Fruit fly (Drosophila melanogaster) whole organism, pupa: Measurements from ENCODE around the gene CG14194.

Source experiments
- CG10348 ChIP-seq: fragments of 200-800 bp; sonication (Bioruptor generic); IDR thresholded peaks from 2 replicates; pipeline ENCODE4 v1.3.6; 2022; ENCODE audit warnings: missing biosample characterization, missing genetic modification characterization
- CG12605 ChIP-seq: fragments of 200-800 bp; sonication (Bioruptor generic); IDR thresholded peaks from 2 replicates; pipeline ENCODE4 v1.3.6; 2022; ENCODE audit warnings: missing biosample characterization, missing genetic modification characterization
- CG13204 ChIP-seq: fragments of 200-800 bp; sonication (Bioruptor generic); optimal IDR thresholded peaks from 2 replicates; lab custom pipeline; 2018; ENCODE audit warnings: missing biosample characterization, mild to moderate bottlenecking, missing genetic modification characterization, moderate library complexity
- CG14655 ChIP-seq: fragments of 200-800 bp; sonication (Bioruptor generic); optimal IDR thresholded peaks from 3 replicates; lab custom pipeline; 2017; ENCODE audit warnings: mild to moderate bottlenecking, missing biosample characterization, missing genetic modification reagents, missing genetic modification characterization
- CG15710 ChIP-seq: fragments of 200-800 bp; sonication (Bioruptor generic); optimal IDR thresholded peaks from 2 replicates; lab custom pipeline; 2018; ENCODE audit warnings: missing biosample characterization, mild to moderate bottlenecking, missing genetic modification characterization, moderate library complexity
- CG17806 ChIP-seq: fragments of 200-800 bp; sonication (Bioruptor generic); optimal IDR thresholded peaks from 2 replicates; lab custom pipeline; 2018; ENCODE audit warnings: missing biosample characterization, mild to moderate bottlenecking, missing genetic modification characterization, moderate library complexity
- CG32121 ChIP-seq: fragments of 200-800 bp; sonication (Bioruptor generic); IDR thresholded peaks from 2 replicates; pipeline ENCODE4 v1.3.6; 2022; ENCODE audit warnings: missing biosample characterization, missing genetic modification characterization
- CG34367 ChIP-seq: fragments of 200-800 bp; sonication (Bioruptor generic); optimal IDR thresholded peaks from 2 replicates; lab custom pipeline; 2018; ENCODE audit warnings: missing biosample characterization, mild to moderate bottlenecking, missing genetic modification characterization
- CG4496 ChIP-seq: fragments of 200-800 bp; sonication (Bioruptor generic); IDR thresholded peaks from 3 replicates; pipeline ENCODE4 v1.3.6; 2022; ENCODE audit warnings: missing biosample characterization, missing genetic modification characterization
- CG8159 ChIP-seq: fragments of 200-800 bp; sonication (Bioruptor generic); optimal IDR thresholded peaks from 3 replicates; lab custom pipeline; 2018; ENCODE audit warnings: missing biosample characterization, mild to moderate bottlenecking, missing genetic modification characterization, moderate library complexity
- CG8301 ChIP-seq: fragments of 200-800 bp; sonication (Bioruptor generic); optimal IDR thresholded peaks from 2 replicates; lab custom pipeline; 2018; ENCODE audit warnings: missing biosample characterization, mild to moderate bottlenecking, missing genetic modification characterization
- CG9948 ChIP-seq: fragments of 200-800 bp; sonication (Bioruptor generic); optimal IDR thresholded peaks from 2 replicates; lab custom pipeline; 2018; ENCODE audit warnings: missing biosample characterization, mild to moderate bottlenecking, missing genetic modification characterization, moderate library complexity
- D1 ChIP-seq: fragments of 200-800 bp; sonication (Bioruptor generic); optimal IDR thresholded peaks from 2 replicates; lab custom pipeline; 2018; ENCODE audit warnings: missing biosample characterization, mild to moderate bottlenecking, missing genetic modification characterization, moderate library complexity
- EcR ChIP-seq: fragments of 200-800 bp; sonication (Bioruptor generic); optimal IDR thresholded peaks from 3 replicates; lab custom pipeline; 2019; ENCODE audit warnings: missing biosample characterization, missing genetic modification characterization, mild to moderate bottlenecking, moderate library complexity, missing genetic modification reagents
- Ets98B ChIP-seq: fragments of 200-800 bp; sonication (Bioruptor generic); IDR thresholded peaks from 2 replicates; pipeline ENCODE4 v1.3.6; 2022; ENCODE audit warnings: missing biosample characterization, missing genetic modification characterization
- Pif1A ChIP-seq: fragments of 200-800 bp; sonication (Bioruptor generic); optimal IDR thresholded peaks from 3 replicates; lab custom pipeline; 2016; ENCODE audit warnings: missing biosample characterization, missing genetic modification characterization
- Pif1B ChIP-seq: fragments of 200-800 bp; sonication (Bioruptor generic); optimal IDR thresholded peaks from 3 replicates; lab custom pipeline; 2016; ENCODE audit warnings: missing biosample characterization, missing genetic modification characterization
- Snoo ChIP-seq: fragments of 200-800 bp; sonication (Bioruptor generic); optimal IDR thresholded peaks from 3 replicates; lab custom pipeline; 2017; ENCODE audit warnings: missing biosample characterization, mild to moderate bottlenecking, missing genetic modification characterization, inconsistent platforms
- fd96Ca ChIP-seq: fragments of 200-800 bp; sonication (Bioruptor generic); IDR thresholded peaks from 3 replicates; pipeline ENCODE4 v1.3.6; 2022; ENCODE audit warnings: missing biosample characterization, missing genetic modification characterization
- gl ChIP-seq: fragments of 200-800 bp; sonication (Bioruptor generic); optimal IDR thresholded peaks from 2 replicates; lab custom pipeline; 2018; ENCODE audit warnings: missing biosample characterization, mild to moderate bottlenecking, missing genetic modification characterization
- rn ChIP-seq: fragments of 200-800 bp; sonication (Bioruptor generic); IDR thresholded peaks from 2 replicates; pipeline ENCODE4 v1.3.6; 2022; ENCODE audit warnings: missing biosample characterization, missing genetic modification characterization

Gene CG14194

dm6 chrX:19174092-19174491 lies 19.3 kb upstream of the CG14194 start:
- no peak for TF ChIP-seq EcR (GFP tag; lab: Kevin White, UChicago)
- no peak for TF ChIP-seq CG17806
- TF ChIP-seq CG14655 (GFP tag; lab: Kevin White, UChicago): no peak
- no peak for TF ChIP-seq CG8159 (tag; lab: Kevin White, UChicago)
- TF ChIP-seq Pif1A (GFP tag; lab: Kevin White, UChicago): no peak
- no peak for TF ChIP-seq Ets98B (GFP tag; lab: Robert Waterston, UW)
- no peak for TF ChIP-seq gl (tag; lab: Kevin White, UChicago)
- TF ChIP-seq rn (GFP tag; lab: Robert Waterston, UW): no peak
- TF ChIP-seq CG12605 (GFP tag; lab: Robert Waterston, UW): no peak
- no peak for TF ChIP-seq D1 (tag; lab: Kevin White, UChicago)

DNA sequence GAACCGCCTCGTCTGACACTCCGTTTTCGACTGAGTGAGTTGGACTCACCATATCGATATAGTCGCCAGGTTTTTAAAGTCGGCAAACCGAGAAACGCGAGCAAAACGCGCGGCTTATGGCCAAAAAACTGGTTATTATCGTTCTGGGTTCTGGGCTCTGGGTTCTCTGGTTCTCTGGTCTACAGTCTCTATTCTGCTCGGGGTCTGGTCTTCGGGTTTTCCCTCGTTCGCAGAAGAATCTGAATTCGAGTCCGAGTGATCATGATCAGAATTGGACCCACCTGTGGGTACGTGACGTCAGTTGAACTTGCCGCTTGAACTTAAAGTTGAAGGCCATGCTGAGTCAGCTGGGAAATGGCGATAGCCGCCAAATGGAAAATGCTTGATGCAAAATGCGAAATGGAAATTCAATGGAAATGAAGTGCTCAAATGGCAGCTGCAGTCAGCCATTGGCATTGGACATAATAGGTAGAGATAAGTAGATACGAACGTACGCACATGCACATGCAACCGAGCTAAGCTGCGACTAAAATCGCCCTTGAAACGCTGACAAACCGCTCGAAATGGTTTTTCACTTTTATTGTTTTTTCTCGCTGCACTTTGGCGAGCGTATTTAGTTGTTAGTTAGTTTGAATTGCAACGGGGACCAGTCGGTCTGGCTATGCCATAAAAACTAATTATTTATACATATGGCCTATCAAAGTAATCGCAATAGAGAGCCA lies 18.3 kb upstream of the CG14194 start, which contains the start of gene CG33939:
Gene CG33939 (minus strand): TSS at position 51 of the 722 bp plus-strand sequence.
- TF ChIP-seq EcR (GFP tag; lab: Kevin White, UChicago): peak; percentile 95
- peak; percentile 34; the same call in 1 of the 3 replicates for TF ChIP-seq CG4496 (GFP tag; lab: Robert Waterston, UW)
- no peak for TF ChIP-seq CG8301 (tag; lab: Kevin White, UChicago)

dm6 chrX:19179696-19180255 lies 13.6 kb upstream of the CG14194 start, which contains the start of the genes CG7556 and CG7453:
TSS of gene CG7556 (minus strand) at chrX:19179830.
TSS of gene CG7453 (plus strand) at chrX:19180173.
- TF ChIP-seq CG14655 (GFP tag; lab: Kevin White, UChicago): peak; percentile 69
- no peak for TF ChIP-seq CG13204 (GFP tag; lab: Kevin White, UChicago)
- TF ChIP-seq Snoo (tag; lab: Kevin White, UChicago): peak; percentile 51
- 0 out of 2 replicates have a peak, but pooled peaks have one; percentile 28 for TF ChIP-seq Ets98B (GFP tag; lab: Robert Waterston, UW)
- no peak for TF ChIP-seq D1 (tag; lab: Kevin White, UChicago)
- TF ChIP-seq CG34367 (tag; lab: Kevin White, UChicago): peak; percentile 64
- no peak for TF ChIP-seq Pif1A (GFP tag; lab: Kevin White, UChicago)
- TF ChIP-seq CG15710: peak; percentile 67
- peak; percentile 59 for TF ChIP-seq CG9948
- TF ChIP-seq CG4496 (GFP tag; lab: Robert Waterston, UW): peak; percentile 40; the same call in 1 of the 3 replicates
- TF ChIP-seq gl (tag; lab: Kevin White, UChicago): no peak
- TF ChIP-seq CG8301 (tag; lab: Kevin White, UChicago): peak; percentile 48
- TF ChIP-seq CG12605 (GFP tag; lab: Robert Waterston, UW): no peak
- no peak for TF ChIP-seq CG10348 (GFP tag; lab: Robert Waterston, UW)
- no peak for TF ChIP-seq EcR (GFP tag; lab: Kevin White, UChicago)
- peak; percentile 74 for TF ChIP-seq CG8159 (tag; lab: Kevin White, UChicago)
- TF ChIP-seq CG17806: peak; percentile 59
- no peak for TF ChIP-seq rn (GFP tag; lab: Robert Waterston, UW)
- TF ChIP-seq CG32121 (GFP tag; lab: Robert Waterston, UW): peak; percentile 37; the same call in 1 of the 2 replicates
- 0 out of 3 replicates have a peak, but pooled peaks have one; percentile 45 for TF ChIP-seq fd96Ca
- no peak for TF ChIP-seq Pif1B
- TF ChIP-seq, all 21 proteins: peak for 12

DNA sequence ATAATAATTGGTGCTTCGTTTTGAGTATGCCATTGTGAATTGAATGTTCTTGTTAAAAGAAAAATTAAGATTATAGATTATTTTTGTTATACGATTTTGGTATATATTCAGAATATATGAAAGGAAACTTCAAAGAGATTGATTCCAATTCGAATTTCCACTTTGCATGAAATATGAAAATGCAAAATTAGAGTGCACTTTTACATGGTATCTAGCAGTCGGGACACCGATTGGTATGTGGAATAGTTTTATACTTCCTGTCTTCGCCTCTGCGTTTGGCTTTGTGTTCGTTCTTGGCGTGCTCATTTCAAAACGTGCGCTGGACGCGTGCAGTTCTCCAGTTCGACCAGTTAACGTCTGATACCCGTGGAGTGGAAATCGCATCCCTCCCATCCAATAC lies 10.2 kb upstream of the CG14194 start, which contains the start of gene CG33253:
Gene CG33253 (plus strand): TSS at position 301 of the 400 bp plus-strand sequence.
- no peak for TF ChIP-seq CG12605 (GFP tag; lab: Robert Waterston, UW)
- TF ChIP-seq CG10348 (GFP tag; lab: Robert Waterston, UW): no peak
- TF ChIP-seq CG9948: no peak
- TF ChIP-seq CG17806: no peak
- TF ChIP-seq CG14655 (GFP tag; lab: Kevin White, UChicago): no peak
- TF ChIP-seq EcR (GFP tag; lab: Kevin White, UChicago): no peak
- TF ChIP-seq CG8159 (tag; lab: Kevin White, UChicago): no peak
- TF ChIP-seq CG32121 (GFP tag; lab: Robert Waterston, UW): no peak
- TF ChIP-seq Pif1A (GFP tag; lab: Kevin White, UChicago): no peak
- TF ChIP-seq fd96Ca: no peak
- no peak for TF ChIP-seq Snoo (tag; lab: Kevin White, UChicago)
- no peak for TF ChIP-seq Pif1B

DNA sequence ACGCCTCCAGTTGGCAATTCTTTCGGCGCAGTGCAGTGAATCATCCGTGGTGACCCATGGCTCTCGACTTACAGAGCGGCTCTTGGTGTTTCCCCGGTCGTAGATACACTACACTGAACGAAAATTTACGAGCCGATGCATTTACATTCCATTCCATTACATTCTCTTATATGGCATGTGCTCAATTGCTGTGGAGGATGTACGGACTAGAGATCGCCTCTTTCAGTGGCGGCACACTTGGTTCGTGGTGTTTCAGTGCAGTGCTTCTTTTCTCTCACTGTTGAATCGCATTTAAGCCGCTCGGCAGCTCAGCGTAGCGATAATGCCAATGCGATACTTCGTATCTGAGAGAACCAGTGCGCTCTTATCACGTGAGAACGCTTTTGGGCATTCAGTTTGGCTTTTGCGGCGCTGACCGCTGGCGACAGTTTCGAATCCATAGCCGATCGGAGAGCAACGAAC lies 5.7 kb upstream of the CG14194 start, which contains the start of gene Mec2:
Gene Mec2 (plus strand): TSS at position 412 of the 462 bp plus-strand sequence.
- TF ChIP-seq CG9948 (peak; percentile 62), CG17806 (peak; percentile 65), CG15710 (peak; percentile 81), CG8159 (tag; lab: Kevin White, UChicago) (peak; percentile 70), fd96Ca (peak; percentile 85; the same call in 2 of the 3 replicates), Snoo (tag; lab: Kevin White, UChicago) (peak; percentile 80), CG8301 (tag; lab: Kevin White, UChicago) (peak; percentile 54), CG10348 (GFP tag; lab: Robert Waterston, UW) (no peak), CG32121 (GFP tag; lab: Robert Waterston, UW) (peak; percentile 72), Pif1B (peak; percentile 62), CG12605 (GFP tag; lab: Robert Waterston, UW) (peak; percentile 69), EcR (GFP tag; lab: Kevin White, UChicago) (peak; percentile 72), gl (tag; lab: Kevin White, UChicago) (peak; percentile 49), CG4496 (GFP tag; lab: Robert Waterston, UW) (peak; percentile 84), D1 (tag; lab: Kevin White, UChicago) (peak; percentile 13), CG14655 (GFP tag; lab: Kevin White, UChicago) (no peak), Ets98B (GFP tag; lab: Robert Waterston, UW) (peak; percentile 80), CG34367 (tag; lab: Kevin White, UChicago) (peak; percentile 73), rn (GFP tag; lab: Robert Waterston, UW) (peak; percentile 42; the same call in 1 of the 2 replicates), CG13204 (GFP tag; lab: Kevin White, UChicago) (peak; percentile 65), Pif1A (GFP tag; lab: Kevin White, UChicago) (peak; percentile 75)
